Worm (Caenorhabditis elegans) whole organism, L4/young adult: ENCODE results near the gene F19C6.3.

Experiments
- W03F9.2 ChIP-seq: fragments of 150-350 bp; optimal IDR thresholded peaks from 2 replicates; lab custom pipeline; 2014; ENCODE audit warnings: missing biosample characterization, missing genetic modification characterization
- dao-5 ChIP-seq: sonication (generic microtip); optimal IDR thresholded peaks from 2 replicates; lab custom pipeline; 2016; ENCODE audit warnings: missing genotype, missing genetic modification characterization, moderate library complexity, missing compliant biosample characterization
- him-1 ChIP-seq: sonication (generic microtip); optimal IDR thresholded peaks from 2 replicates; lab custom pipeline; 2016; ENCODE audit warnings: missing genotype, missing genetic modification reagents, missing genetic modification characterization, missing compliant biosample characterization

The F19C6.3 gene

DNA sequence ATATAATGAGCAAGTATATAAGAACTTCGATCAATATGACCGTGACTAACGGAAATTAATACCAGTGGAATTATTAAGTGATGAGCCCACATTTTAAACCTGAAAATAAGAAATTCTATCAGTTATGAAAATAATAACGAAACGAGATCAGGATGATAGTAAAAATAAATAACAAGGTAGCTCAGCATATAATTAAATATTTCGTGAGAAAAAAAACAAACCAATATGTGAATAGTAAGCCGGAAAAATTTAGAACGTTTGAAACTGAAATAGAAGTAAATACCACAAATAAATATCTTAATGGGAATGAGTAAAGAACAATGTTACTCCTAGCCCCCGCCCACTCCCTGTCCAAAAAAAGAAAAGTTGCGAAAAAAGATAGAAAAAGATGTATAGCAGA, at the start of gene F19C6.3:
Gene F19C6.3, minus strand, starts transcription at position 101 of the 400 bp plus-strand sequence.
- TF ChIP-seq him-1 (tag; lab: Kevin White, UChicago) (no peak), W03F9.2 (tag; lab: Kevin White, UChicago) (no peak), dao-5 (tag; lab: Kevin White, UChicago) (no peak)

DNA sequence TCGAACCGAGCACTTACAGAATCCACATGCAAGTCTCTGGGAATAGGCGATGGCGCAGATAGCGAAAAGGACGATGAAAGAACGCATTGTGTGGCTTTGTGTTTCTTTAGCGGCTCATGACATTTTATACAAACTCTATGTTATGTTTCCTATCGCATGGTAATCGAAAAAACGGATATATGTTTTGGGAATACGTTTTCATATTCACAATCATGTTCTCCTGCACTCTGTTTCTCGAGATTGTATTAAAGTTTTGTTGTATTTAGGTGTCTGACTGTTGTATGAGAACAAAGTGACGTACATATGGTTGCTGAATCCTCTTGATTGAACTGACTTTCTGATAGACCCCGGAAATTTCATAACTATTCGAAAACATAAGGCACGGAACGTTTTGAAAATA, 49.8 kb upstream of the F19C6.3 start, which contains the start of gene ZC373.2:
Gene ZC373.2, minus strand, starts transcription at position 101 of the 400 bp plus-strand sequence.
- TF ChIP-seq him-1 (tag; lab: Kevin White, UChicago) (no peak), W03F9.2 (tag; lab: Kevin White, UChicago) (no peak), dao-5 (tag; lab: Kevin White, UChicago) (no peak)

DNA sequence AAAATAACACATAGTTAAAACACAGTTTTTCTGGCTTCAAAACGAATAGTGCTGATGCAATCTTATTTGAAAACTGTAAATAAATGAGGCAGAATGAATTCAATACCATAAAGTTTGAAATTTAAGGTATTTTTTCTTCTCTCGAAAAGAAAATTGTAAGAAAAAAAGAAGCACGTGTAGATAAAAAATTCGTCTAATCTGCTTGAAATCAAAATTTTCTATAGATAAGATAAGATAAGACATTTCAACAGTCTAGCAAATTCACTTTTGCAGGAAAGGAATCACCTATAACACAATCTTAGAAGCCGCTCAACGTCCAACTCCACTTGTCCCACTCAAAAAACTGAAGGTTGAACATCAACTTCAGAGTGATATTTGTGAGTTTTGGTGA, 45.8 kb upstream of the F19C6.3 start:
- TF ChIP-seq dao-5 (tag; lab: Kevin White, UChicago) (no peak), W03F9.2 (tag; lab: Kevin White, UChicago) (no peak), him-1 (tag; lab: Kevin White, UChicago) (no peak)

DNA sequence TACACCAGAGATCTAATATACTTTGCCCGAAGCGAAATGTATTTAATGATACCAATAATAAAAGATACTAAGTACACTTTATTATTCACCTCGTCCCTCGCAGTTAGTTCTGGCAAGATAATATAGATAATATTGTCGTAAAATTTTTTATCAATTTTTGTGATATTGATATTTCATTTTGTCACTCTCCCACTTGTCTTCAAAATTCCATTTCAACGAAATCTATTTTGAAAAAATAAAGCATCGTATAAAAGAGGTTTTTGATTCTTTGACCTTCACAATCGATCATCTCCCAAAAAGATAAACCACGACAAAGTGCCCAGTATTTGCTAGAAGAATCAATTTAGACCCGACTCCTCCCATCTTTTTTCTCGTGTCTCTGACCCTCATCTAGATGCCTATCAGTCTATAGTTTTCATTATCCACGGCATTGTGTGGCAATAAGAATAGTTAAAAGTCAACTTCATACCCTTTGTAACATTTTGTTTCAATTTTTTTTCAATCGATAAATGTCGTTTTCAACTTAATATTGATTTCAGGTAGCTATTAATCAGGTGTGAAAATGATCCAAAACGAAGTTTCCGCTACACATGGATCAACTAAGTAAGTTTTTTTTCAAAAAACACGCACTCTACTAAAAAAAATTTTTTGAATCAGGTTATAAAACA, 45.3 kb upstream of the F19C6.3 start, which contains the start of gene cbs-1:
Gene cbs-1, plus strand, starts transcription at position 534 of the 668 bp plus-strand sequence.
- TF ChIP-seq W03F9.2 (tag; lab: Kevin White, UChicago) (no peak), dao-5 (tag; lab: Kevin White, UChicago) (no peak), him-1 (tag; lab: Kevin White, UChicago) (no peak)

DNA sequence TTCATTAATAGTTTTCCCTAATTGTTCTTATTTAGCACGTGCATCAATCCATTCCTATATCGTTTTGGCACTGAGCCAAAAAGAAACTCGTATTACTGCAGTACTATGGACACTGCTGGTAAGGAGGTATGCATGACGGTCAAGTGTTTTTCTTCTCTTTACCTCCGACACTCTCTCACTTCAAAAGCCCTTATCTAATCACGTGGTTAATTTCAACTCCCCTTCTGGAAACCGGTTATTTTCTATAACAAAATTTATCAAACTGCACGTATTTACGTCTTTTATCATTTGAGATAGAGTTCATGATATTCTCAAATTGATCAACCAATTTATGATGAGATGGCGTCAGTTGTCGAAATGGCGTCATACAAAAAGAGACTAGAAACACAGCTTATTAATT, 43.1 kb upstream of the F19C6.3 start:
- TF ChIP-seq dao-5 (tag; lab: Kevin White, UChicago) (no peak), him-1 (tag; lab: Kevin White, UChicago) (no peak), W03F9.2 (tag; lab: Kevin White, UChicago) (no peak)

DNA sequence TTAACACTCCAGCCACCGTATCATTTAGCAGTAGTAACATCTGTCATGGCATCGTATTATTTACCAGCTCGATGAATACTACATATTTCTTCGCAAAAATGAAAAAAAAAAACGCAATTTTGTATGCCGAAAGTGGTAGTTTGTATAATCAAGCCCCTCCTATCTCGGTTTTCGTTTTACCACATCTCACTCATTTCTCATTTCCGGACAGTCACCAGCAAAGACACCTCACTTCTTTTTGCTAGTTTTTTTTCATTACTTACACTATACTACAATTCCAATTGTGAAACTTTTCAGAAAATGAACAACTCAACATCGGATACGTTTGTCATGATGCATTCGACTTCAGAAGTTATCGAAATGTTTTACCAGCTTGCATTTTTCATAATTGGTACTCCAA, 40.6 kb upstream of the F19C6.3 start, which contains the start of gene gnrr-3:
Gene gnrr-3, plus strand, starts transcription at position 301 of the 400 bp plus-strand sequence.
- TF ChIP-seq dao-5 (tag; lab: Kevin White, UChicago) = no peak
- TF ChIP-seq W03F9.2 (tag; lab: Kevin White, UChicago) = no peak
- TF ChIP-seq him-1 (tag; lab: Kevin White, UChicago) = no peak

DNA sequence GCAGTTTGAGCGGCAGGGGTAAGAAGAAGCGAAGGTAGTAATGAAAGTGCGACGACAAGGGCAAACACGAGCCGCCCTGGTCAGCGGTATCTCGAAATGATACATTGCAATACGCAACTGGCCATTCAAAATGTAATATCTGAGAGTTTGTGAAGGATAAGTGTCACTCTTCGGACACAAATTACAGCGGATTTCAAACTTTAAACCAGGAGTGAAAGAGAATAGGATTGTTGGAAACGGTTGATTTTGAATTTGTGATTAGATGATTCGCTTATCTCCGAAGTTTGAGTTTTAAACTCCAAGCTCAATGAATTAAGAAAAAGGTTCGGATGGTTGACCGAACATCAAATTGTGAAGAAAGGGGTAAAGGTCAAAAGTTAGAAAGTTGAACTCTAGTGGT, 38.8 kb upstream of the F19C6.3 start, which contains the start of gene ZC374.2:
Gene ZC374.2, minus strand, starts transcription at position 101 of the 400 bp plus-strand sequence.
- TF ChIP-seq him-1 (tag; lab: Kevin White, UChicago) (no peak), dao-5 (tag; lab: Kevin White, UChicago) (no peak), W03F9.2 (tag; lab: Kevin White, UChicago) (no peak)

DNA sequence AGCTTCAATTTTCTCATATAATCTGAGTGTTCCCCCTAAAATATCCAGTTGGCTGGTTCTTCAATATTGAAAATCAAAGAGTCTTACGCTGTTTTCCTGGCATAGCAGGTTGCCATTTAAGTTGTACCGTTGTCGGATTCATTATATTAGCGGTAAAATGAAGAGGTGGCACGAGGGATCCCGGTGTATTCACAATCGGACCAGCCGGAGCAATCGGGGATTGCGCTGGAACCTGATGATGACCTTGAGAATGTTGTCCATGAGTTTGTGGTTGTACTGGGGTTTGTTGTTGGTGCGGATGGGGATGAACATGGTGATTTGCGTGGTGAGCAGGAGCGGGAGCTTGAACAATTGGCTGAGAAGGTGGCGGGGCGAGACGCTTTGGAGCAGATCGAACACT, 35.9 kb upstream of the F19C6.3 start:
- TF ChIP-seq dao-5 (tag; lab: Kevin White, UChicago) = no peak
- no peak for TF ChIP-seq W03F9.2 (tag; lab: Kevin White, UChicago)
- no peak for TF ChIP-seq him-1 (tag; lab: Kevin White, UChicago)

DNA sequence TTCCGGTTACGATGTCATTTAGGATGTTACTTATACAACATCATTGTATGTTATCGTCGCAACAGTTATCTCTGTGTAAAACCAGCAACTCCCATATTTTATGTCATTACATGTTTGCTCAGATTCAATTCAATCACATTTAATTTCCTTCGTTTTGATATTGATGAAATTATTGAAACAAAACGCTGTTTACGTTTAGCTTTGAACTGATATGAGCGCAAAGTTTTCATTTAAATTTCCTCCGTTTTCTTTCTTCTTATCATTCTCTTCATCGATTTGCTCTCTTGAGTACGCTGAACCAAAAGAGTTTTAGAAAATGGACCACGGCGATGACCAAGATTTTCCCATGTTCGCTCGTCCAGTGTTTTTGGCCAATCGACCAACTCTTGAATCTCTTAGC, 22.3 kb upstream of the F19C6.3 start, which contains the start of gene sek-6:
Gene sek-6, plus strand, starts transcription at position 315 of the 400 bp plus-strand sequence.
- no peak for TF ChIP-seq W03F9.2 (tag; lab: Kevin White, UChicago)
- no peak for TF ChIP-seq him-1 (tag; lab: Kevin White, UChicago)
- TF ChIP-seq dao-5 (tag; lab: Kevin White, UChicago) = no peak

DNA sequence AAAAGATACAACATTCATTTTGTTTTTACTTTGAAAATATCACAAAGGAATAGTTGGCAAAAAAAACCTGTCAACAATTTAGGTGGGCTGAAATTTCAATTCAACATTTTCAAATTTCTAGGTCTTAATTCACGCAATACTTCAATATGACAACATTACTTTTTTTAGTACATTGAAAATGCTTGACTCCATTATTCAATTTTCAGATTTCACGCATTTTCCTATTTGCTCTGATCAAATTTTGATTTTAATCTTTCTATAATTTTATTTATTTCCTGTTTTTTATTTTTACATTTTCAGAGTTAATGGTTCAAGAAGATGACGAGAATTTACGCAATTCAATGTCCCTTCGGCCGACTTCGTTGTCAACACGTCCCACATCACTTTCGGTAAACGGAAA, 19.0 kb upstream of the F19C6.3 start, which contains the start of gene mkk-4:
Gene mkk-4, plus strand, starts transcription at position 301 of the 400 bp plus-strand sequence.
- TF ChIP-seq dao-5 (tag; lab: Kevin White, UChicago) (no peak), him-1 (tag; lab: Kevin White, UChicago) (no peak), W03F9.2 (tag; lab: Kevin White, UChicago) (no peak)

DNA sequence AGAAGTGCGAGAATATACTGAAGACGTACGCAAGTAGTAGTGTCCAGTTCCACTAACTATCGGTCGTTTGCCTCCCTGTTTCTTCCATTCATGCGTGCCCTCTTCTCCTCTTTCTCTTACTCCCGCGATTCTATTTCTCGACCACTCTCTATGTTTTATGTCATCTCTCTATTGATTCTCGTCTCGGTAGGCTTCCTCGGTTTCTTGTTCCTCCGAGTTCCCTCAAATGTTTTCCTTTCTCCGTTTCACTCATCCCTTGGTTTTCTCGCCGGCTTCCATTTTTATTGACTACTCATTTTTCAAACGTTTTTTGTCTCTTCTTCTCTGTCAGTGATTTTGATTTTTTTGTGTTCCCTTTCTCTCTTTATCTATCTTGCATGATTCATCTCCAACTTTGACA, 17.8 kb upstream of the F19C6.3 start:
- no peak for TF ChIP-seq him-1 (tag; lab: Kevin White, UChicago)
- TF ChIP-seq W03F9.2 (tag; lab: Kevin White, UChicago) = peak; percentile 12

DNA sequence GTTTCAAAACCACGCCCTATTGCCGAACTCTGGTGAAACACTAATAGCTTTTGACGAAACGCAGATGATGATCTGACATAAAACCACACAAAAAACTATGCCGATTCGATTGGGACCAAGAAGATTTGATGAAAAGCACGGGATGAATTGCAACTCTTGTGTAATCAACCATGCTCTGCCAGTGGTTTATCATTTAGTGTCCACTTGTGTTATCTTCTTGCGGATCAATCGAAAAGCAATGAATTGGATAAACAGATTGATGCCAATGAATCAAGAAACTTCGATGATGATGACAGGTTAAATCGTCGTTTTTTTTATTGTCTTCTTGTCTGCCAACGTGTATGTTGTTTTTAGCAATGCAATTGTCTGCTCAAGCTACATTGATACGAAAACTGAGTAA, 13.5 kb upstream of the F19C6.3 start, which contains the start of gene F42G10.1:
Gene F42G10.1, minus strand, starts transcription at position 151 of the 400 bp plus-strand sequence.
- no peak for TF ChIP-seq dao-5 (tag; lab: Kevin White, UChicago)
- TF ChIP-seq W03F9.2 (tag; lab: Kevin White, UChicago) = no peak
- no peak for TF ChIP-seq him-1 (tag; lab: Kevin White, UChicago)

DNA sequence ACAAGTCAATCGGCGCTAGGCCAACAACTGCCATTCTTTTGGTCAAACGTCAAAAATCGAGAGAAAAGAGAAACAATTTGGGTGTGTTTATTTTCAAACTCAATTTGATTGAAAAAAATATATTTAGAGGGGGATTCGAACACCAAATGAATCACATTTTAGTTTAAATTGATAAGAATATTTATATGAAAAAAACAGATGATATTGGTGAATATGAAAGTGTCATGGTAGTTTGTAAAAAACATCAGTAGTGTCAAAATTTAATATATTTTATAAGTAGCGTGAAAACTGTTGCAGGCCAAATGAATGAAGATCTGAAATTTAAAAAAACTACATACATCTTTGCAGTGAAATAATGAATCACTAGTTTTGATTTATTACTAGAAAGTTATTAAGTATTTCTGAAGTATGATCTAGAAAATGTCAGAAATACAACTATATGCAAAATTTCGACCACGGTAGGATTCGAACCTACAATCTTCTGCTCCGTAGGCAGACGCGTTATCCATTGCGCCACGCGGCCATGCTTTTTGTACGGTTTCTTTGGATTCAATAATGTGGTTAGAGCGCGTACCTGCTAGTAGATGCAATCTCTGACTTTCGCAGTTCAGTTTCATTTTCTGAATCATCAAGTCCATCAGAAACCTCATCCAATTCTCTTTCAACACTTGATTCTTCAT, 9.6 kb upstream of the F19C6.3 start, which contains the start of gene F19C6.4:
Gene F19C6.4, minus strand, starts transcription at position 51 of the 680 bp plus-strand sequence.
- TF ChIP-seq him-1 (tag; lab: Kevin White, UChicago) (no peak), dao-5 (tag; lab: Kevin White, UChicago) (no peak), W03F9.2 (tag; lab: Kevin White, UChicago) (no peak)
